Fruit fly (Drosophila melanogaster): ENCODE data around the gene CG2839.

- no peak for TF ChIP-seq CTCF (optimal IDR thresholded peaks at IDR 0.05)
- no peak for TF ChIP-seq CG8478 (optimal IDR thresholded peaks at IDR 0.05)
These were observed 45.3 kb downstream of the CG2839 start for dm6 chr2L:670771-671170.
